In genomic region chr3L:7809289-7810099, dm6 we compare ENCODE assay signal across 5 fruit fly cellular contexts.
TF ChIP-seq lines count a peak whose summit lies in the region.

Gene CG32369 (minus strand): TSS chr3L:7809825.

- no peak for TF ChIP-seq CTCF in whole organism, embryonic (GFP tag; optimal IDR thresholded peaks at IDR 0.05; lab: Kevin White, UChicago)

TF ChIP-seq in whole organism, adult, 20 proteins besides CTCF, POLR2A, EP300 and RAD21 (continues in another document):
- TF ChIP-seq CG7045 (GFP tag; optimal IDR thresholded peaks at IDR 0.05; lab: Kevin White, UChicago) = peak; percentile 73
- no peak for TF ChIP-seq CG5204 (GFP tag; optimal IDR thresholded peaks at IDR 0.05; lab: Kevin White, UChicago)
- TF ChIP-seq tj (GFP tag; optimal IDR thresholded peaks at IDR 0.05; lab: Kevin White, UChicago) = peak; percentile 81
- TF ChIP-seq CG7101 (tag; optimal IDR thresholded peaks at IDR 0.05; lab: Kevin White, UChicago) = peak; percentile 49
- TF ChIP-seq pad (GFP tag; optimal IDR thresholded peaks at IDR 0.05; lab: Kevin White, UChicago) = peak; percentile 12
- TF ChIP-seq Crg-1 (GFP tag; optimal IDR thresholded peaks at IDR 0.05; lab: Kevin White, UChicago) = peak; percentile 53
- TF ChIP-seq cnc (optimal IDR thresholded peaks at IDR 0.05; lab: Kevin White, UChicago) = no peak
- peak; percentile 87 for TF ChIP-seq Mnt (GFP tag; optimal IDR thresholded peaks at IDR 0.05; lab: Kevin White, UChicago)
- no peak for TF ChIP-seq toe (GFP tag; optimal IDR thresholded peaks at IDR 0.05; lab: Kevin White, UChicago)
- peak; percentile 50 for TF ChIP-seq CG1620 (GFP tag; optimal IDR thresholded peaks at IDR 0.05; lab: Kevin White, UChicago)
- peak; percentile 27 for TF ChIP-seq CG14711 (tag; optimal IDR thresholded peaks at IDR 0.05; lab: Kevin White, UChicago)
- peak; percentile 61 for TF ChIP-seq CG33017 (tag; optimal IDR thresholded peaks at IDR 0.05; lab: Kevin White, UChicago)
- TF ChIP-seq Hr96 (GFP tag; optimal IDR thresholded peaks at IDR 0.05; lab: Kevin White, UChicago) = no peak
- TF ChIP-seq CG11617 (GFP tag; optimal IDR thresholded peaks at IDR 0.05; lab: Kevin White, UChicago) = peak; percentile 87
- peak; percentile 14 for TF ChIP-seq Clk (GFP tag; optimal IDR thresholded peaks at IDR 0.05; lab: Kevin White, UChicago)
- TF ChIP-seq kay (GFP tag; lab: Kevin White, UChicago; ENCODE audit: borderline replicate concordance) = peak; percentile 97
- peak; percentile 37 for TF ChIP-seq ovo (GFP tag; optimal IDR thresholded peaks at IDR 0.05; lab: Kevin White, UChicago)
- TF ChIP-seq cic (GFP tag; optimal IDR thresholded peaks at IDR 0.05; lab: Kevin White, UChicago) = peak; percentile 87

TF ChIP-seq in whole organism, embryonic, 481 proteins besides CTCF, POLR2A, EP300 and RAD21 (continues in another document):
- TF ChIP-seq CG10209 (GFP tag; optimal IDR thresholded peaks at IDR 0.05; lab: Kevin White, UChicago) (no peak), CG16815 (GFP tag; optimal IDR thresholded peaks at IDR 0.05; lab: Kevin White, UChicago) (no peak), CG18599 (GFP tag; optimal IDR thresholded peaks at IDR 0.05; lab: Kevin White, UChicago) (no peak), CG4328 (GFP tag; optimal IDR thresholded peaks at IDR 0.05; lab: Kevin White, UChicago) (no peak), bsh (GFP tag; optimal IDR thresholded peaks at IDR 0.05; lab: Kevin White, UChicago) (peak; percentile 7 to 89), BtbVII (GFP tag; optimal IDR thresholded peaks at IDR 0.05; lab: Kevin White, UChicago) (peak; percentile 80), CHES-1-like (GFP tag; optimal IDR thresholded peaks at IDR 0.05; lab: Kevin White, UChicago) (no peak), CG6791 (GFP tag; IDR thresholded peaks at IDR 0.05; lab: Robert Waterston, UW; ENCODE audit: partially characterized antibody) (no peak), Hmr (GFP tag; optimal IDR thresholded peaks at IDR 0.05; lab: Kevin White, UChicago) (peak; percentile 42), NfI (GFP tag; optimal IDR thresholded peaks at IDR 0.05; lab: Kevin White, UChicago) (no peak), lbe (GFP tag; optimal IDR thresholded peaks at IDR 0.05; lab: Kevin White, UChicago) (peak; percentile 79), CG1832 (GFP tag; optimal IDR thresholded peaks at IDR 0.05; lab: Kevin White, UChicago) (no peak), CG1233 (GFP tag; optimal IDR thresholded peaks at IDR 0.05; lab: Kevin White, UChicago) (no peak), CG17568 (GFP tag; optimal IDR thresholded peaks at IDR 0.05; lab: Kevin White, UChicago) (no peak), CG13296 (GFP tag; optimal IDR thresholded peaks at IDR 0.05; lab: Kevin White, UChicago) (peak; percentile 56), cato (GFP tag; optimal IDR thresholded peaks at IDR 0.05; lab: Kevin White, UChicago; ENCODE audit: borderline replicate concordance) (no peak), CG13424 (tag; optimal IDR thresholded peaks at IDR 0.05; lab: Kevin White, UChicago) (peak; percentile 32), CG12659 (GFP tag; optimal IDR thresholded peaks at IDR 0.05; lab: Kevin White, UChicago) (no peak), Atf6 (GFP tag; IDR thresholded peaks at IDR 0.05; lab: Robert Waterston, UW) (peak; percentile 61)

TF ChIP-seq in whole organism, prepupa, 60 proteins besides CTCF, POLR2A, EP300 and RAD21 (continues in another document):
- peak; percentile 71 for TF ChIP-seq dsx (GFP tag; optimal IDR thresholded peaks at IDR 0.05; lab: Kevin White, UChicago; ENCODE audit: poor library complexity, severe bottlenecking)
- TF ChIP-seq CG11902 (GFP tag; optimal IDR thresholded peaks at IDR 0.05; lab: Kevin White, UChicago) = no peak
- TF ChIP-seq CG32006 (GFP tag; optimal IDR thresholded peaks at IDR 0.05; lab: Kevin White, UChicago) = peak; percentile 86
- no peak for TF ChIP-seq CG11294 (GFP tag; IDR thresholded peaks at IDR 0.05; lab: Robert Waterston, UW)
- peak; percentile 38 for TF ChIP-seq cyc (GFP tag; optimal IDR thresholded peaks at IDR 0.05; lab: Kevin White, UChicago)
- peak; percentile 63 for TF ChIP-seq CG3032 (tag; optimal IDR thresholded peaks at IDR 0.05; lab: Kevin White, UChicago)
- peak; percentile 52 for TF ChIP-seq acj6 (GFP tag; optimal IDR thresholded peaks at IDR 0.05; lab: Kevin White, UChicago)
- TF ChIP-seq Blimp-1 (GFP tag; optimal IDR thresholded peaks at IDR 0.05; lab: Kevin White, UChicago) = no peak
- peak; percentile 87 for TF ChIP-seq Eip78C (GFP tag; lab: Kevin White, UChicago)
- no peak for TF ChIP-seq Hr39 (GFP tag; optimal IDR thresholded peaks at IDR 0.05; lab: Kevin White, UChicago)
- peak; percentile 96 for TF ChIP-seq eg (GFP tag; IDR thresholded peaks at IDR 0.05; lab: Robert Waterston, UW)
- peak; percentile 78 for TF ChIP-seq spab (GFP tag; optimal IDR thresholded peaks at IDR 0.05; lab: Kevin White, UChicago)
- peak; percentile 62 for TF ChIP-seq CG10631 (GFP tag; optimal IDR thresholded peaks at IDR 0.05; lab: Kevin White, UChicago)
- peak; percentile 65 for TF ChIP-seq fd59A (GFP tag; optimal IDR thresholded peaks at IDR 0.05; lab: Kevin White, UChicago)
- peak; percentile 73 for TF ChIP-seq Met (GFP tag; optimal IDR thresholded peaks at IDR 0.05; lab: Kevin White, UChicago)
- peak; percentile 60 for TF ChIP-seq topi (GFP tag; optimal IDR thresholded peaks at IDR 0.05; lab: Kevin White, UChicago)
- TF ChIP-seq fd85E (GFP tag; optimal IDR thresholded peaks at IDR 0.05; lab: Kevin White, UChicago) = peak; percentile 63
- peak; percentile 79 for TF ChIP-seq CG3919 (GFP tag; optimal IDR thresholded peaks at IDR 0.05; lab: Kevin White, UChicago)
- peak; percentile 85 for TF ChIP-seq CG9139 (GFP tag; optimal IDR thresholded peaks at IDR 0.05; lab: Kevin White, UChicago)

TF ChIP-seq in whole organism, pupa, 21 proteins besides CTCF, POLR2A, EP300 and RAD21:
- peak; percentile 85 for TF ChIP-seq Pif1B (GFP tag; optimal IDR thresholded peaks at IDR 0.05; lab: Kevin White, UChicago)
- TF ChIP-seq rn (GFP tag; IDR thresholded peaks at IDR 0.05; lab: Robert Waterston, UW) = peak; percentile 90
- TF ChIP-seq CG10348 (GFP tag; IDR thresholded peaks at IDR 0.05; lab: Robert Waterston, UW) = no peak
- TF ChIP-seq Snoo (tag; optimal IDR thresholded peaks at IDR 0.05; lab: Kevin White, UChicago) = peak; percentile 80
- peak; percentile 88 for TF ChIP-seq gl (tag; optimal IDR thresholded peaks at IDR 0.05; lab: Kevin White, UChicago)
- TF ChIP-seq D1 (tag; optimal IDR thresholded peaks at IDR 0.05; lab: Kevin White, UChicago) = peak; percentile 84
- TF ChIP-seq CG14655 (GFP tag; optimal IDR thresholded peaks at IDR 0.05; lab: Kevin White, UChicago) = peak; percentile 86
- peak; percentile 93 for TF ChIP-seq CG12605 (GFP tag; IDR thresholded peaks at IDR 0.05; lab: Robert Waterston, UW)
- TF ChIP-seq CG32121 (GFP tag; IDR thresholded peaks at IDR 0.05; lab: Robert Waterston, UW) = peak; percentile 93
- TF ChIP-seq CG8159 (tag; optimal IDR thresholded peaks at IDR 0.05; lab: Kevin White, UChicago) = peak; percentile 82
- no peak; the same call in 1 of the 3 replicates for TF ChIP-seq fd96Ca (GFP tag; IDR thresholded peaks at IDR 0.05; lab: Robert Waterston, UW)
- TF ChIP-seq CG4496 (GFP tag; IDR thresholded peaks at IDR 0.05; lab: Robert Waterston, UW) = peak; percentile 93
- TF ChIP-seq CG8301 (tag; optimal IDR thresholded peaks at IDR 0.05; lab: Kevin White, UChicago) = peak; percentile 77
- peak; percentile 88 for TF ChIP-seq CG15710 (tag; optimal IDR thresholded peaks at IDR 0.05; lab: Kevin White, UChicago)
- peak; percentile 74 for TF ChIP-seq CG9948 (tag; optimal IDR thresholded peaks at IDR 0.05; lab: Kevin White, UChicago)
- peak; percentile 88 for TF ChIP-seq Pif1A (GFP tag; optimal IDR thresholded peaks at IDR 0.05; lab: Kevin White, UChicago)
- TF ChIP-seq CG13204 (GFP tag; optimal IDR thresholded peaks at IDR 0.05; lab: Kevin White, UChicago) = peak; percentile 88
- peak; percentile 93 for TF ChIP-seq Ets98B (GFP tag; IDR thresholded peaks at IDR 0.05; lab: Robert Waterston, UW)
- peak; percentile 78 for TF ChIP-seq EcR (GFP tag; optimal IDR thresholded peaks at IDR 0.05; lab: Kevin White, UChicago)
- peak; percentile 78 for TF ChIP-seq CG17806 (tag; optimal IDR thresholded peaks at IDR 0.05; lab: Kevin White, UChicago)
- TF ChIP-seq CG34367 (tag; optimal IDR thresholded peaks at IDR 0.05; lab: Kevin White, UChicago) = peak; percentile 88

TF ChIP-seq in whole organism, wandering third instar larva, 38 proteins besides CTCF, POLR2A, EP300 and RAD21 (continues in another document):
- peak; percentile 79 for TF ChIP-seq jim (GFP tag; optimal IDR thresholded peaks at IDR 0.05; lab: Kevin White, UChicago)
- TF ChIP-seq psq (GFP tag; optimal IDR thresholded peaks at IDR 0.05; lab: Kevin White, UChicago) = peak; percentile 54
- no peak for TF ChIP-seq Myc (optimal IDR thresholded peaks at IDR 0.05; lab: Kevin White, UChicago)
- TF ChIP-seq ey (GFP tag; optimal IDR thresholded peaks at IDR 0.05; lab: Kevin White, UChicago) = peak; percentile 35
- TF ChIP-seq dsf (GFP tag; optimal IDR thresholded peaks at IDR 0.05; lab: Kevin White, UChicago; ENCODE audit: borderline replicate concordance) = no peak
- no peak for TF ChIP-seq CG32264 (GFP tag; optimal IDR thresholded peaks at IDR 0.05; lab: Kevin White, UChicago)
- TF ChIP-seq fru (GFP tag; optimal IDR thresholded peaks at IDR 0.05; lab: Kevin White, UChicago) = peak; percentile 83
- peak in 1 of 2 experiments; percentile 56 for TF ChIP-seq foxo (GFP tag; optimal IDR thresholded peaks at IDR 0.05; lab: Kevin White, UChicago)
- no peak for TF ChIP-seq Hr78 (GFP tag; optimal IDR thresholded peaks at IDR 0.05; lab: Kevin White, UChicago)
- TF ChIP-seq dl (GFP tag; optimal IDR thresholded peaks at IDR 0.05; lab: Kevin White, UChicago; ENCODE audit: insufficient read depth in 1 of 2, partially characterized antibody in 2 of 2) = peak in 1 of 2 experiments; percentile 66
- peak; percentile 91 for TF ChIP-seq Rel (GFP tag; optimal IDR thresholded peaks at IDR 0.05; lab: Kevin White, UChicago)
- TF ChIP-seq Rel (tag; optimal IDR thresholded peaks at IDR 0.05; lab: Kevin White, UChicago) = no peak
- peak; percentile 45 for TF ChIP-seq OdsH (GFP tag; optimal IDR thresholded peaks at IDR 0.05; lab: Kevin White, UChicago)
- TF ChIP-seq Hnf4 (GFP tag; optimal IDR thresholded peaks at IDR 0.05; lab: Kevin White, UChicago) = peak; percentile 40
- TF ChIP-seq Mio (GFP tag; optimal IDR thresholded peaks at IDR 0.05; lab: Kevin White, UChicago) = no peak
- no peak for TF ChIP-seq lola (GFP tag; optimal IDR thresholded peaks at IDR 0.05; lab: Kevin White, UChicago)
- TF ChIP-seq rgr (GFP tag; optimal IDR thresholded peaks at IDR 0.05; lab: Kevin White, UChicago) = peak; percentile 66
- no peak for TF ChIP-seq dmrt93B (GFP tag; optimal IDR thresholded peaks at IDR 0.05; lab: Kevin White, UChicago)
- peak; percentile 90 for TF ChIP-seq Sp1 (GFP tag; optimal IDR thresholded peaks at IDR 0.05; lab: Kevin White, UChicago)
- peak; percentile 81 for TF ChIP-seq sage (GFP tag; optimal IDR thresholded peaks at IDR 0.05; lab: Kevin White, UChicago)
- TF ChIP-seq Vsx2 (GFP tag; optimal IDR thresholded peaks at IDR 0.05; lab: Kevin White, UChicago; ENCODE audit: partially characterized antibody) = peak; percentile 64
- no peak for TF ChIP-seq woc (GFP tag; optimal IDR thresholded peaks at IDR 0.05; lab: Kevin White, UChicago)
- TF ChIP-seq sv (GFP tag; optimal IDR thresholded peaks at IDR 0.05; lab: Kevin White, UChicago) = no peak
